Worm (Caenorhabditis elegans) whole organism, young adult: ENCODE results near the gene Y66C5A.1.
A peak's percentile ranks its signal among the peaks of the same experiment; 100 is the strongest.

Experiments used
- F52B5.7 ChIP-seq: sonication (generic microtip); optimal IDR thresholded peaks from 2 replicates; lab custom pipeline; 2016; ENCODE audit warnings: mild to moderate bottlenecking, missing genetic modification characterization, missing compliant biosample characterization
- F55B11.4 ChIP-seq: sonication (generic microtip); optimal IDR thresholded peaks from 2 replicates; lab custom pipeline; 2016; ENCODE audit warnings: missing compliant biosample characterization, missing genetic modification characterization, borderline replicate concordance; ENCODE audit not compliant: insufficient read depth
- F57A8.1 ChIP-seq: fragments of 200-800 bp; sonication (Bioruptor generic); optimal IDR thresholded peaks from 2 replicates; lab custom pipeline; 2018; ENCODE audit warnings: mild to moderate bottlenecking, missing genetic modification characterization, moderate library complexity, missing compliant biosample characterization
- K12H6.12 ChIP-seq: fragments of 200-800 bp; sonication (Bioruptor generic); optimal IDR thresholded peaks from 2 replicates; lab custom pipeline; 2018; ENCODE audit warnings: mild to moderate bottlenecking, missing genetic modification characterization, missing compliant biosample characterization
- T26A5.8 ChIP-seq: sonication (generic microtip); optimal IDR thresholded peaks from 2 replicates; lab custom pipeline; 2016; ENCODE audit warnings: missing genetic modification characterization, missing compliant biosample characterization
- Y56A3A.18 ChIP-seq: fragments of 200-800 bp; sonication (Bioruptor generic); IDR thresholded peaks from 2 replicates; pipeline ENCODE4 v1.3.6; 2022; ENCODE audit warnings: missing genetic modification reagents, missing genetic modification characterization, missing compliant biosample characterization
- Y67H2A.10 ChIP-seq: fragments of 200-800 bp; sonication (Bioruptor generic); conservative IDR thresholded peaks from 2 replicates; pipeline ENCODE4 v1.3.6; 2022; ENCODE audit warnings: missing genetic modification reagents, missing genetic modification characterization, missing compliant biosample characterization
- aptf-2 ChIP-seq: fragments of 200-800 bp; sonication (Bioruptor generic); conservative IDR thresholded peaks from 2 replicates; pipeline ENCODE4 v1.3.6; 2022; ENCODE audit warnings: missing genetic modification reagents, missing genetic modification characterization, missing compliant biosample characterization
- aptf-3 ChIP-seq: fragments of 200-800 bp; sonication (Bioruptor generic); IDR thresholded peaks from 2 replicates; pipeline ENCODE4 v1.3.6; 2022; ENCODE audit warnings: missing genetic modification characterization, missing compliant biosample characterization
- cebp-1 ChIP-seq, 2 experiments: fragments of 200-800 bp in 1 of 2; sonication (Bioruptor generic) in 1 of 2; sonication (generic microtip) in 1 of 2; IDR thresholded peaks in 1 of 2; optimal IDR thresholded peaks in 1 of 2; 2 replicates each; pipeline versions ENCODE4 v1.3.6 to Lab custom; 2017 to 2022; ENCODE audit warnings: missing compliant biosample characterization in 2 of 2, missing genetic modification characterization in 2 of 2, mild to moderate bottlenecking in 1 of 2, missing genetic modification reagents in 1 of 2, moderate library complexity in 1 of 2
- ceh-100 ChIP-seq: fragments of 200-800 bp; sonication (Bioruptor generic); IDR thresholded peaks from 2 replicates; pipeline ENCODE4 v1.3.6; 2022; ENCODE audit warnings: missing genetic modification reagents, missing genetic modification characterization, missing compliant biosample characterization
- ceh-91 ChIP-seq: fragments of 200-800 bp; sonication (Bioruptor generic); IDR thresholded peaks from 2 replicates; pipeline ENCODE4 v1.3.6; 2022; ENCODE audit warnings: missing genetic modification reagents, missing genetic modification characterization, missing compliant biosample characterization
- chd-7 ChIP-seq: sonication (generic microtip); optimal IDR thresholded peaks from 2 replicates; lab custom pipeline; 2016; ENCODE audit warnings: mild to moderate bottlenecking, missing genetic modification characterization, moderate library complexity, missing compliant biosample characterization
- die-1 ChIP-seq: sonication (generic microtip); optimal IDR thresholded peaks from 2 replicates; lab custom pipeline; 2016; ENCODE audit warnings: missing genotype, mild to moderate bottlenecking, missing genetic modification characterization, missing compliant biosample characterization
- dox-1 ChIP-seq: fragments of 200-800 bp; sonication (Bioruptor generic); IDR thresholded peaks from 2 replicates; pipeline ENCODE4 v1.3.6; 2022; ENCODE audit warnings: missing genetic modification reagents, missing genetic modification characterization, missing compliant biosample characterization
- dpff-1 ChIP-seq: sonication (generic microtip); optimal IDR thresholded peaks from 2 replicates; lab custom pipeline; 2017; ENCODE audit warnings: mild to moderate bottlenecking, missing genetic modification characterization, missing compliant biosample characterization
- dpl-1 ChIP-seq: fragments of 150-350 bp; optimal IDR thresholded peaks from 2 replicates; lab custom pipeline; 2014; ENCODE audit warnings: missing biosample characterization, missing genetic modification reagents, missing genetic modification characterization
- egrh-3 ChIP-seq: fragments of 200-800 bp; sonication (Bioruptor generic); IDR thresholded peaks from 2 replicates; pipeline ENCODE4 v1.3.6; 2022; ENCODE audit warnings: missing genetic modification reagents, missing genetic modification characterization, missing compliant biosample characterization
- ets-4 ChIP-seq: fragments of 200-800 bp; sonication (Bioruptor generic); optimal IDR thresholded peaks from 2 replicates; lab custom pipeline; 2018; ENCODE audit warnings: mild to moderate bottlenecking, missing genetic modification characterization, missing compliant biosample characterization
- let-526 ChIP-seq: fragments of 200-800 bp; sonication (Bioruptor generic); IDR thresholded peaks from 2 replicates; pipeline ENCODE4 v1.3.6; 2022; ENCODE audit warnings: missing genetic modification reagents, missing genetic modification characterization, missing compliant biosample characterization
- lin-26 ChIP-seq: fragments of 200-800 bp; sonication (Bioruptor generic); IDR thresholded peaks from 2 replicates; pipeline ENCODE4 v1.3.6; 2022; ENCODE audit warnings: missing genetic modification reagents, missing genetic modification characterization, missing compliant biosample characterization
- lsy-27 ChIP-seq: sonication (generic microtip); optimal IDR thresholded peaks from 2 replicates; lab custom pipeline; 2017; ENCODE audit warnings: missing genetic modification characterization, mild to moderate bottlenecking, missing compliant biosample characterization, antibody characterized with exemption, missing genotype, borderline replicate concordance; ENCODE audit not compliant: insufficient read depth
- nfya-1 ChIP-seq: sonication (generic microtip); optimal IDR thresholded peaks from 2 replicates; lab custom pipeline; 2017; ENCODE audit warnings: antibody characterized with exemption, missing compliant biosample characterization, missing genetic modification characterization, borderline replicate concordance; ENCODE audit not compliant: insufficient read depth
- nhr-120 ChIP-seq: fragments of 200-800 bp; sonication (Bioruptor generic); IDR thresholded peaks from 2 replicates; pipeline ENCODE4 v1.3.6; 2022; ENCODE audit warnings: missing genetic modification characterization, missing compliant biosample characterization
- nhr-179 ChIP-seq: sonication (generic microtip); optimal IDR thresholded peaks from 2 replicates; lab custom pipeline; 2016; ENCODE audit warnings: mild to moderate bottlenecking, missing genetic modification characterization, missing compliant biosample characterization
- nhr-80 ChIP-seq: sonication (generic microtip); optimal IDR thresholded peaks from 2 replicates; lab custom pipeline; 2016; ENCODE audit warnings: missing genetic modification characterization, missing compliant biosample characterization
- nhr-90 ChIP-seq: sonication (generic microtip); optimal IDR thresholded peaks from 2 replicates; lab custom pipeline; 2016; ENCODE audit warnings: missing genotype, mild to moderate bottlenecking, missing genetic modification characterization, missing compliant biosample characterization
- pha-4 ChIP-seq: fragments of 150-350 bp; sonication (generic microtip); optimal IDR thresholded peaks from 2 replicates; lab custom pipeline; 2014; ENCODE audit warnings: missing biosample characterization, missing genetic modification reagents, missing genetic modification characterization
- repo-1 ChIP-seq: sonication (generic microtip); optimal IDR thresholded peaks from 2 replicates; lab custom pipeline; 2017; ENCODE audit warnings: mild to moderate bottlenecking, missing genetic modification characterization, missing compliant biosample characterization
- unc-62 ChIP-seq: fragments of 150-350 bp; optimal IDR thresholded peaks from 2 replicates; lab custom pipeline; 2014; ENCODE audit warnings: missing biosample characterization, missing genetic modification reagents, missing genetic modification characterization
- zfh-2 ChIP-seq: fragments of 200-800 bp; sonication (Bioruptor generic); conservative IDR thresholded peaks from 2 replicates; pipeline ENCODE4 v1.3.6; 2022; ENCODE audit warnings: missing genetic modification reagents, missing genetic modification characterization, missing compliant biosample characterization
- ztf-18 ChIP-seq: sonication (generic microtip); optimal IDR thresholded peaks from 2 replicates; lab custom pipeline; 2016; ENCODE audit warnings: missing genotype, mild to moderate bottlenecking, missing genetic modification characterization, missing compliant biosample characterization
- ztf-28 ChIP-seq: fragments of 200-800 bp; sonication (Bioruptor generic); IDR thresholded peaks from 2 replicates; pipeline ENCODE4 v1.3.6; 2022; ENCODE audit warnings: missing genetic modification reagents, missing genetic modification characterization, missing compliant biosample characterization
- ztf-3 ChIP-seq: fragments of 200-800 bp; sonication (Bioruptor generic); optimal IDR thresholded peaks from 2 replicates; lab custom pipeline; 2018; ENCODE audit warnings: mild to moderate bottlenecking, missing genetic modification characterization, missing compliant biosample characterization

Y66C5A.1 gene

ce11 chrX:14455419-14455818 is at the start of gene Y66C5A.1:
Y66C5A.1 (minus strand) TSS chrX:14455519.
- TF ChIP-seq F57A8.1 (GFP tag; lab: Kevin White, UChicago) (no peak), ztf-28 (GFP tag; lab: Robert Waterston, UW) (no peak), pha-4 (no peak), let-526 (GFP tag; lab: Robert Waterston, UW) (no peak), F52B5.7 (tag; lab: Kevin White, UChicago) (no peak), egrh-3 (GFP tag; lab: Robert Waterston, UW) (no peak), ceh-100 (GFP tag; lab: Robert Waterston, UW) (no peak), nfya-1 (tag; lab: Kevin White, UChicago) (no peak), aptf-3 (GFP tag; lab: Robert Waterston, UW) (no peak), ztf-3 (GFP tag; lab: Kevin White, UChicago) (no peak), dpl-1 (GFP tag; lab: Kevin White, UChicago) (no peak), dpff-1 (tag; lab: Kevin White, UChicago) (no peak), aptf-2 (no peak), chd-7 (tag; lab: Kevin White, UChicago) (no peak), Y67H2A.10 (GFP tag; lab: Robert Waterston, UW) (no peak), repo-1 (tag; lab: Kevin White, UChicago) (no peak), nhr-90 (no peak), F55B11.4 (no peak)

ce11 chrX:14504551-14504902 is 49.2 kb upstream of the Y66C5A.1 start:
- no peak for TF ChIP-seq nhr-179 (tag; lab: Kevin White, UChicago)
- no peak for TF ChIP-seq K12H6.12 (tag; lab: Kevin White, UChicago)
- peak; percentile 38 for TF ChIP-seq nhr-80 (tag; lab: Kevin White, UChicago)
- TF ChIP-seq ztf-18: no peak

ce11 chrX:14503800-14504550 is 48.7 kb upstream of the Y66C5A.1 start, which contains the start of gene M163.1:
M163.1 (minus strand) TSS chrX:14503824.
- TF ChIP-seq die-1: no peak
- TF ChIP-seq zfh-2 (GFP tag; lab: Robert Waterston, UW): peak; percentile 94
- no peak for TF ChIP-seq lsy-27 (tag; lab: Kevin White, UChicago)
- TF ChIP-seq egrh-3 (GFP tag; lab: Robert Waterston, UW): peak; percentile 29; the same call in 1 of the 2 replicates
- peak; percentile 13 for TF ChIP-seq unc-62 (GFP tag; lab: Kevin White, UChicago)
- 0 out of 2 replicates have a peak, but pooled peaks have one; percentile 6 for TF ChIP-seq Y56A3A.18 (GFP tag; lab: Robert Waterston, UW)
- TF ChIP-seq dox-1: peak; percentile 64
- peak; percentile 30 for TF ChIP-seq nhr-80 (tag; lab: Kevin White, UChicago)
- TF ChIP-seq cebp-1 (GFP tag; IDR thresholded peaks at IDR 0.05; lab: Robert Waterston, UW): no peak
- TF ChIP-seq cebp-1 (tag; optimal IDR thresholded peaks at IDR 0.05; lab: Kevin White, UChicago): peak; percentile 21

ce11 chrX:14503282-14503681 is 48.0 kb upstream of the Y66C5A.1 start:
- TF ChIP-seq nhr-120 (GFP tag; lab: Robert Waterston, UW) (no peak), unc-62 (GFP tag; lab: Kevin White, UChicago) (peak; percentile 24), ceh-91 (GFP tag; lab: Robert Waterston, UW) (no peak), lin-26 (0 out of 2 replicates have a peak, but pooled peaks have one; percentile 42), ets-4 (GFP tag; lab: Kevin White, UChicago) (no peak), T26A5.8 (no peak)
- TF ChIP-seq, all 124 proteins: peak for 2
